Worm (Caenorhabditis elegans): Measurements from ENCODE around the gene nish-1.
A peak's percentile ranks its signal among the peaks of the same experiment; 100 is the strongest.

nish-1 gene

ce11 chrIV:10904282-10904681 is 40.2 kb downstream of the nish-1 start, which contains the start of gene ZK596.3:
ZK596.3 (minus strand) TSS chrIV:10904382.
- TF ChIP-seq Y56A3A.18 (GFP tag; IDR thresholded peaks at IDR 0.05), result no peak
- TF ChIP-seq lsl-1 (GFP tag; optimal IDR thresholded peaks at IDR 0.05), result no peak
- TF ChIP-seq hrde-1 (tag; optimal IDR thresholded peaks at IDR 0.05; ENCODE audit: borderline replicate concordance), result no peak

- TF ChIP-seq T26A5.8 (tag; optimal IDR thresholded peaks at IDR 0.05) (no peak), ceh-58 (GFP tag; IDR thresholded peaks at IDR 0.05) (no peak), ceh-40 (GFP tag; IDR thresholded peaks at IDR 0.05) (no peak), T07F8.4 (tag; optimal IDR thresholded peaks at IDR 0.05) (no peak), F57A8.1 (GFP tag; optimal IDR thresholded peaks at IDR 0.05) (no peak), F39B2.1 (GFP tag; IDR thresholded peaks at IDR 0.05) (no peak), F57C9.4 (tag; optimal IDR thresholded peaks at IDR 0.05) (no peak), B0336.3 (GFP tag; IDR thresholded peaks at IDR 0.05) (no peak), akir-1 (GFP tag; optimal IDR thresholded peaks at IDR 0.05) (no peak), F22D6.2 (tag; optimal IDR thresholded peaks at IDR 0.05) (no peak), ceh-79 (tag; optimal IDR thresholded peaks at IDR 0.05) (no peak), unc-62 (GFP tag; optimal IDR thresholded peaks at IDR 0.05) (no peak), lsl-1 (GFP tag; optimal IDR thresholded peaks at IDR 0.05) (no peak), attf-3 (GFP tag; conservative IDR thresholded peaks at IDR 0.05) (no peak), lir-1 (GFP tag; conservative IDR thresholded peaks at IDR 0.05) (no peak), hmg-20 (GFP tag; IDR thresholded peaks at IDR 0.05) (no peak), D2030.7 (GFP tag; IDR thresholded peaks at IDR 0.05) (no peak), B0019.2 (GFP tag; conservative IDR thresholded peaks at IDR 0.05) (no peak), bed-2 (GFP tag; IDR thresholded peaks at IDR 0.05) (no peak)
Observed at ce11 chrIV:10909206-10909605, 45.1 kb downstream of the nish-1 start, which contains the start of gene ZK596.2. ZK596.2 (minus strand) TSS chrIV:10909306.

ce11 chrIV:10909708-10910107 is 45.6 kb downstream of the nish-1 start, which contains the start of gene pyk-2:
pyk-2 (plus strand) TSS chrIV:10909913.
- TF ChIP-seq hmg-1.2 (GFP tag; IDR thresholded peaks at IDR 0.05), result peak; percentile 62
- TF ChIP-seq F57A8.1 (GFP tag; optimal IDR thresholded peaks at IDR 0.05), result no peak
- TF ChIP-seq nhr-80 (tag; optimal IDR thresholded peaks at IDR 0.05), result peak; percentile 91

DNA sequence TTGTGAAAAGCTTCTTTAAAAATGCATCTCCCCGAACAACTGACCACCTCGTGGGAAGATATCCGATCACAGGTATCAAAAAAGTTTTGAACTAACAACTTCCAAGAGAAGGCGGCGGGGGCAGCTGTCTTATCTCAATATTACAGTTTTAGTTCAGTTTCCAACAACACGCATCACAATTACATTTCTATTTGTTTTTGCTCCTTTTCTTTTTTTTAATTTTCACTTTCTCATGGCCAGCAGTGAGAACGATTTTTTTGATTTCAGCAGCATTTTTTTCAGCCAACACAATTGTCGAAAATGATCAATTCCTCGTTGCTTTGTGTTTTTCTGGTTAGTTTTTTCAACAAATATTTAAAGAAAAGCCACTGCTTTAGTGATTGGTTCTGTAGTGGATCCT is 49.0 kb downstream of the nish-1 start, which contains the start of gene ZK593.2:
Gene ZK593.2 (plus strand): TSS at position 301 of the 400 bp plus-strand sequence.
- TF ChIP-seq repo-1 (tag; optimal IDR thresholded peaks at IDR 0.05) (peak; percentile 59), ztf-25 (GFP tag; IDR thresholded peaks at IDR 0.05) (no peak)

DNA sequence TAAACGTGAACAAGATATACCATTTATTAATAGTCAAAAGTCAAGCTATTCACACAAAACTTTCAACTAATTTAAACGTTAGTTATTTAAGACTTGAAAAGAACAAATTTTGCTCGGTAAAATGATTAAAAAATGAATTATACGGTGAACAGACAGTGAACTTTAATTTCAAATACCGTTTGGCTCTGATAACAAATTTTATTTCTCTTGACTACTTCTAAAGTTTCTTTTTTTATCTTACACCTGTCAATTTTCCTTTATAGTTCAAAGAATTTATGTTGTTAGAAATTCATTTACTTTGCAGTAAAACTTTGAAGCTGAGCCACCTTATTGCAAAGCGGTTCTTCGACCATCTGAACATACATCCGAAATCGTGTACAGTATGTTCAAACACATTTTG is 51.3 kb downstream of the nish-1 start, which contains the start of gene ZK593.3:
Gene ZK593.3 (plus strand): TSS at position 301 of the 400 bp plus-strand sequence.
- peak; percentile 4 for TF ChIP-seq nhr-80 (tag; optimal IDR thresholded peaks at IDR 0.05)
- TF ChIP-seq dox-1 (GFP tag; IDR thresholded peaks at IDR 0.05), result no peak

DNA sequence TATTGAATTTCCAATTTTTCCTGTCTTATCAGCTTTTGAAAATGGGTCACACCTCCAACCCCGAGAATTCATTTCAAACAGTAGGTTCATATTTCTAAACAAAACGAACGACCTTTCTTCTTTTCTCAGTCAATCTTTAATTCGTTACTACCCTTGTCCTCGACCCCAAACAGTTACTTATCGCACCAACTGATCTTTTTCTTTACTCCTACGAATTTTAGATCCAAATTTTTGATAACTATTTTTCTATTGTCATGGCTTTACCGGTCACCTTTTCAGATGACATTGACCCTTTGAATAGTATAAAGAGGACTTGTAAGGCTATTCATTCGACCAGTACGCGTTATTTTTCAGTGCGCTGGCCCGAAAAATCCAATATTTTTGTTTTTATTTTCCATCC is 52.0 kb downstream of the nish-1 start:
- no peak for TF ChIP-seq madf-3 (GFP tag; IDR thresholded peaks at IDR 0.05)
- TF ChIP-seq ekl-4 (GFP tag; IDR thresholded peaks at IDR 0.05), result no peak
- TF ChIP-seq egl-44 (GFP tag; IDR thresholded peaks at IDR 0.05), result no peak
- no peak for TF ChIP-seq F55B11.4 (tag; optimal IDR thresholded peaks at IDR 0.05; ENCODE audit: borderline replicate concordance, insufficient read depth)
- TF ChIP-seq lin-26 (GFP tag; IDR thresholded peaks at IDR 0.05), result no peak

All from whole organism, young adult.